Worm (Caenorhabditis elegans): ENCODE results near the gene C56C10.7.

Gene C56C10.7

ce11 chrII:6615232-6616029 lies 28.1 kb upstream of the C56C10.7 start:
- TF ChIP-seq hlh-1 (tag; optimal IDR thresholded peaks at IDR 0.05) (no peak), drap-1 (GFP tag; optimal IDR thresholded peaks at IDR 0.05) (no peak), sem-2 (GFP tag; optimal IDR thresholded peaks at IDR 0.05) (no peak), nhr-12 (tag; optimal IDR thresholded peaks at IDR 0.05) (no peak), lin-32 (GFP tag; optimal IDR thresholded peaks at IDR 0.05) (no peak), mab-5 (tag; optimal IDR thresholded peaks at IDR 0.05) (no peak), flh-1 (GFP tag; optimal IDR thresholded peaks at IDR 0.05) (no peak), mls-2 (tag; optimal IDR thresholded peaks at IDR 0.05) (no peak), ham-2 (GFP tag; optimal IDR thresholded peaks at IDR 0.05) (no peak), unc-120 (tag; optimal IDR thresholded peaks at IDR 0.05; ENCODE audit: poor library complexity, severe bottlenecking) (no peak), nhr-76 (tag; optimal IDR thresholded peaks at IDR 0.05) (no peak), tbx-8 (GFP tag; optimal IDR thresholded peaks at IDR 0.05) (no peak), snpc-4 (tag; optimal IDR thresholded peaks at IDR 0.05) (no peak), nhr-237 (tag; optimal IDR thresholded peaks at IDR 0.05) (no peak), pha-4 (tag; optimal IDR thresholded peaks at IDR 0.05) (no peak), elt-3 (tag; optimal IDR thresholded peaks at IDR 0.05) (no peak)

DNA sequence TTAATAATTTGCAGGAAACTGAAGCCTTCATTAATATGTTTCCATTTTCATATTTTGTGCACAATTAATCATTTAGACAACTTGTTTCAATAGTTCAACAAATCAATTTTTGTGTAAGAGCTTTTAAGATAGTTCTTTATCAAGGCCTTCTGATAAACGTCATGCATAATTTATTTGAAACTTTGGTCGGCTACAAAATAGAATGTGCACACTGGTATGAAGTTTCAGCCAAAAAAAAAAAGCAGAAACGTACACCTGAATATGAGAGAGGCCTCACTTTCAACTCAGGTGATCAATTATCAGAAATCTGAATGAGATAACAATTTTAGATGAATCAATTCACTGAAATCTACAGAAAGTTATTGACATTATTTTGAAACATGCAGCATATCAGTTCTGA lies 27.1 kb upstream of the C56C10.7 start:
- TF ChIP-seq ceh-39 (tag; optimal IDR thresholded peaks at IDR 0.05): no peak
- TF ChIP-seq nhr-28 (tag; optimal IDR thresholded peaks at IDR 0.05): no peak
- TF ChIP-seq lin-32 (GFP tag; optimal IDR thresholded peaks at IDR 0.05): no peak
- TF ChIP-seq pha-4 (tag; optimal IDR thresholded peaks at IDR 0.05): no peak
- TF ChIP-seq lsy-2 (tag; optimal IDR thresholded peaks at IDR 0.05): no peak
- no peak for TF ChIP-seq ham-2 (GFP tag; optimal IDR thresholded peaks at IDR 0.05)
- TF ChIP-seq ces-1 (GFP tag; optimal IDR thresholded peaks at IDR 0.05): no peak
- no peak for TF ChIP-seq elt-3 (tag; optimal IDR thresholded peaks at IDR 0.05)
- no peak for TF ChIP-seq lin-13 (tag; optimal IDR thresholded peaks at IDR 0.05)

DNA sequence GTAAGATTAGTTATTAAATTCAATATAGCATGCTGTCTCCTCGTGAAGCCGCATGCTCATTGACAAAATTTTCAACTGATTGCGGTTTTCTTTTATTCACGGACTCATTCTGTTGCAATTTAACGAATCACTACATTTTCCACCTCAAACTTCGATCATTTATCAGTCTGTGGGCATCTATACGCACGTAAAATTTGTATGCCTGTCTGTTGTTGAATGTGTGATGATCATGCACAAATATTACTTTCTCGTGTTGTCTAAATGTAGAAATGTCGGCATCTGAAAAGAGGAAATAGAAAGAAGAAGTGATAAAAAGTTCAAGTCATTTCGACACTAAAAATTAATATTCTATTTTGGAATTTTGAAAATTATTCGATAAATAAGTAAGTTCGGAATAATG lies 25.2 kb upstream of the C56C10.7 start:
- TF ChIP-seq hlh-1 (tag; optimal IDR thresholded peaks at IDR 0.05) (no peak), sptf-1 (tag; optimal IDR thresholded peaks at IDR 0.05) (no peak), cnd-1 (tag; optimal IDR thresholded peaks at IDR 0.05) (no peak), lin-13 (tag; optimal IDR thresholded peaks at IDR 0.05) (no peak), lin-32 (GFP tag; optimal IDR thresholded peaks at IDR 0.05) (no peak)

DNA sequence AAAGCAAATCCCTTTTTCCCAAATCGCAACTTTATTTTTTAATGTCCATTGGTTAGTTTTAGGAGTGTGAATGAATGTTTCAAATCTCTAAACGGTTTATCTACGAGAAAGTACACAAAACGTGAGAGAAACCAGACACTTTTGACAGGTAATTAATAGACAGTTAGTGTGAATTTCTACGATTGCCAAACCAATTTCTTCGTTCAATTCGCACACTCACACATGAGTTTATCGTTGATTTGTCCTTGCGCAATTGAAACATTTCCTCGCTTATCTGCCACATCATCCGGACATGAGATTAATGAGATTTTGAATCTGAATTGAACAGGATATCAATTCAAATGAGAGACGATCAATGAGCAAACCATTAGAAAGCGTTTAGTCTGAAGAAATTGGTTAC lies 22.9 kb upstream of the C56C10.7 start:
- TF ChIP-seq elt-3 (tag; optimal IDR thresholded peaks at IDR 0.05): no peak
- TF ChIP-seq nhr-237 (tag; optimal IDR thresholded peaks at IDR 0.05): no peak
- peak; percentile 4 for TF ChIP-seq elt-1 (tag; optimal IDR thresholded peaks at IDR 0.05; ENCODE audit: borderline replicate concordance, insufficient read depth)

ce11 chrII:6609315-6609842 lies 22.0 kb upstream of the C56C10.7 start, which contains the start of gene epg-5:
Gene epg-5 (minus strand): TSS chrII:6609365.
- peak; percentile 67 for TF ChIP-seq unc-120 (tag; optimal IDR thresholded peaks at IDR 0.05; ENCODE audit: poor library complexity, severe bottlenecking)
- no peak for TF ChIP-seq unc-39 (tag; optimal IDR thresholded peaks at IDR 0.05)
- no peak for TF ChIP-seq M03D4.4 (tag; optimal IDR thresholded peaks at IDR 0.05)
- TF ChIP-seq tbx-8 (GFP tag; optimal IDR thresholded peaks at IDR 0.05): no peak

- TF ChIP-seq ztf-11 (tag; optimal IDR thresholded peaks at IDR 0.05): no peak
- TF ChIP-seq sptf-1 (tag; optimal IDR thresholded peaks at IDR 0.05): no peak
- TF ChIP-seq mab-5 (tag; optimal IDR thresholded peaks at IDR 0.05): no peak
- no peak for TF ChIP-seq elt-1 (tag; optimal IDR thresholded peaks at IDR 0.05; ENCODE audit: borderline replicate concordance, insufficient read depth)
- no peak for TF ChIP-seq nhr-12 (tag; optimal IDR thresholded peaks at IDR 0.05)
- no peak for TF ChIP-seq lin-32 (GFP tag; optimal IDR thresholded peaks at IDR 0.05)
- TF ChIP-seq bed-3 (GFP tag; optimal IDR thresholded peaks at IDR 0.05): no peak
- TF ChIP-seq nhr-28 (tag; optimal IDR thresholded peaks at IDR 0.05): no peak
- no peak for TF ChIP-seq ham-2 (GFP tag; optimal IDR thresholded peaks at IDR 0.05)
- TF ChIP-seq mep-1 (tag; optimal IDR thresholded peaks at IDR 0.05): no peak
- no peak for TF ChIP-seq ceh-43 (GFP tag; optimal IDR thresholded peaks at IDR 0.05)
- TF ChIP-seq flh-1 (GFP tag; optimal IDR thresholded peaks at IDR 0.05): no peak
- no peak for TF ChIP-seq sem-2 (GFP tag; optimal IDR thresholded peaks at IDR 0.05)
- no peak for TF ChIP-seq zip-8 (tag; optimal IDR thresholded peaks at IDR 0.05)
- no peak for TF ChIP-seq nhr-2 (tag; optimal IDR thresholded peaks at IDR 0.05)
- no peak for TF ChIP-seq M03D4.4 (tag; optimal IDR thresholded peaks at IDR 0.05)
- no peak for TF ChIP-seq ces-1 (GFP tag; optimal IDR thresholded peaks at IDR 0.05)
- TF ChIP-seq hlh-1 (tag; optimal IDR thresholded peaks at IDR 0.05): no peak
- no peak for TF ChIP-seq lin-13 (tag; optimal IDR thresholded peaks at IDR 0.05)
- TF ChIP-seq unc-62 (GFP tag; optimal IDR thresholded peaks at IDR 0.05): no peak
These were observed 21.3 kb upstream of the C56C10.7 start for ce11 chrII:6608626-6609025.

All from whole organism, mixed stage, embryonic.